Worm (Caenorhabditis elegans): Measurements from ENCODE around the gene srj-10.

Gene srj-10

ce11 chrV:16047508-16047907 is 26.2 kb downstream of the srj-10 start, which contains the start of gene str-198:
str-198 (plus strand) TSS chrV:16047808.
- TF ChIP-seq C04F5.9 (tag; optimal IDR thresholded peaks at IDR 0.05) (no peak), nhr-47 (tag; optimal IDR thresholded peaks at IDR 0.05) (no peak), fkh-4 (tag; optimal IDR thresholded peaks at IDR 0.05; ENCODE audit: borderline replicate concordance) (no peak)

DNA sequence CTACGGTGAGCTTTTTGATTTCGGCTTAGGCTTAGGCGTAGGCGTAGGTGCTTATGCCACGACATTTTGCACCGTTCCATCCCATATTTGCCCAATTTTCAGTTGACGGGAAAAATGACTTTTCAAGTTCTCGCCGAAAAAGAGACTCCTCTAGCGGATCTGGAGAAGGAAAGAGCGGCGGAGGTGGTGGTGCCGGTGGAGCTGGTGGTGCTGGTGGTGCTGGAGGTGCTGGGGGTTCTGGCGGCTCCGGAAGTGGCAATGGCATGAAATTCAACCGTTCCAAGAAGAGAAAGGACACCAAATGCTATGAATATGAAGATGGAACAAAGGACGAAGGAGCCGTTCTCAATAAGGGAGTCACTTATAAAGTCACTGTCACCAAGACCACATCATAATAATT is 26.7 kb downstream of the srj-10 start:
- no peak for TF ChIP-seq C04F5.9 (tag; optimal IDR thresholded peaks at IDR 0.05)
- no peak for TF ChIP-seq sox-4 (tag; optimal IDR thresholded peaks at IDR 0.05)
- TF ChIP-seq ama-1 (optimal IDR thresholded peaks at IDR 0.05) = no peak
- no peak for TF ChIP-seq nhr-20 (tag; optimal IDR thresholded peaks at IDR 0.05)
- TF ChIP-seq nhr-71 (tag; optimal IDR thresholded peaks at IDR 0.05) = no peak
- TF ChIP-seq fkh-10 (GFP tag; optimal IDR thresholded peaks at IDR 0.05) = no peak
- no peak for TF ChIP-seq lir-3 (tag; optimal IDR thresholded peaks at IDR 0.05; ENCODE audit: poor library complexity)
- TF ChIP-seq hlh-17 (GFP tag; optimal IDR thresholded peaks at IDR 0.05; ENCODE audit: borderline replicate concordance) = no peak

ce11 chrV:16046573-16046972 is 27.2 kb downstream of the srj-10 start, which contains the start of gene ZK285.2:
ZK285.2 (plus strand) TSS chrV:16046873.
- peak; percentile 31 for TF ChIP-seq blmp-1 (tag; optimal IDR thresholded peaks at IDR 0.05)
- no peak for TF ChIP-seq efl-1 (optimal IDR thresholded peaks at IDR 0.05)
- TF ChIP-seq efl-1 (GFP tag; optimal IDR thresholded peaks at IDR 0.05 in 1 of 2) = peak in 1 of 2 experiments; percentile 16
- TF ChIP-seq dpl-1 (GFP tag; optimal IDR thresholded peaks at IDR 0.05) = no peak

DNA sequence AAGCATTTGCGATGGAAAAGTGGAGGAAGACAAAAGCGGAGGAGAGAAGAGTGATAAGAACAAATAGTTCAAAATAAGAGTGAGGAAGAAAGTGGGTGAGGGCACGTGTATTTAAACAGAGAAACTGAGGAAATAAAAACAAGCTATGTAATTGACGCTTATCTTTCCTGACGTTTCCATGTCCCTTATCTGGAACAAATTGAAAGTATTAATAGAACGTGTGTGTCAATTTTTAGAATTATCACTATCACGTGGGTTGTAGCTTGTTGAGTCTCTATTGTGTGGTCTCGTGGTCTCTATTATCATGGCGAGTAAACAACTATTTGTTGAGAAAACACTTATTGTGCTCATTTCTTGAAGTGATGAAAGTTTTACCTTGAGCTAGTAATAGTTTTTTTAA is 27.9 kb downstream of the srj-10 start, which contains the start of gene T10C6.15:
Gene T10C6.15, minus strand, starts transcription at position 104 of the 400 bp plus-strand sequence.
- TF ChIP-seq C34B4.2 (tag; optimal IDR thresholded peaks at IDR 0.05) (no peak), ceh-90 (tag; optimal IDR thresholded peaks at IDR 0.05) (no peak), aly-2 (tag; optimal IDR thresholded peaks at IDR 0.05) (no peak), Y116A8C.19 (tag; optimal IDR thresholded peaks at IDR 0.05; ENCODE audit: borderline replicate concordance) (no peak), hlh-17 (GFP tag; optimal IDR thresholded peaks at IDR 0.05; ENCODE audit: borderline replicate concordance) (no peak), nhr-12 (tag; optimal IDR thresholded peaks at IDR 0.05) (no peak), ets-5 (GFP tag; IDR thresholded peaks at IDR 0.05) (no peak), F16B12.6 (tag; optimal IDR thresholded peaks at IDR 0.05) (no peak), unc-130 (tag; optimal IDR thresholded peaks at IDR 0.05) (no peak), irx-1 (tag; optimal IDR thresholded peaks at IDR 0.05) (no peak), sptf-1 (tag; optimal IDR thresholded peaks at IDR 0.05) (no peak), ceh-8 (GFP tag; optimal IDR thresholded peaks at IDR 0.05) (no peak), nhr-90 (tag; optimal IDR thresholded peaks at IDR 0.05; ENCODE audit: poor library complexity) (peak; percentile 63), elt-3 (tag; optimal IDR thresholded peaks at IDR 0.05) (no peak), efl-3 (GFP tag; optimal IDR thresholded peaks at IDR 0.05) (no peak), mdl-1 (tag; optimal IDR thresholded peaks at IDR 0.05) (peak in 1 of 2 experiments; percentile 50), nhr-85 (tag) (peak; percentile 30), pqm-1 (tag; optimal IDR thresholded peaks at IDR 0.05) (no peak), hpl-2 (GFP tag; optimal IDR thresholded peaks at IDR 0.05) (peak; percentile 58), nhr-71 (tag; optimal IDR thresholded peaks at IDR 0.05) (peak; percentile 68), ama-1 (optimal IDR thresholded peaks at IDR 0.05) (no peak), tlp-1 (tag; optimal IDR thresholded peaks at IDR 0.05) (no peak), sup-37 (GFP tag; optimal IDR thresholded peaks at IDR 0.05) (no peak), egl-13 (tag; optimal IDR thresholded peaks at IDR 0.05) (no peak), ztf-4 (tag; optimal IDR thresholded peaks at IDR 0.05) (no peak), swsn-7 (tag; optimal IDR thresholded peaks at IDR 0.05) (no peak), ces-1 (GFP tag; optimal IDR thresholded peaks at IDR 0.05) (no peak), unc-30 (tag; optimal IDR thresholded peaks at IDR 0.05) (no peak), lin-14 (GFP tag; optimal IDR thresholded peaks at IDR 0.05) (no peak), xbp-1 (tag; optimal IDR thresholded peaks at IDR 0.05) (no peak), unc-62 (GFP tag; optimal IDR thresholded peaks at IDR 0.05) (no peak), aha-1 (tag; optimal IDR thresholded peaks at IDR 0.05) (no peak), ceh-63 (GFP tag; optimal IDR thresholded peaks at IDR 0.05) (no peak), fos-1 (tag; optimal IDR thresholded peaks at IDR 0.05) (no peak), jun-1 (tag; optimal IDR thresholded peaks at IDR 0.05) (no peak), sox-4 (tag; optimal IDR thresholded peaks at IDR 0.05) (no peak), nhr-20 (tag; optimal IDR thresholded peaks at IDR 0.05) (peak; percentile 67), elt-2 (tag; optimal IDR thresholded peaks at IDR 0.05) (peak; percentile 99), nhr-77 (tag; optimal IDR thresholded peaks at IDR 0.05) (no peak), blmp-1 (tag; optimal IDR thresholded peaks at IDR 0.05) (no peak)

All from whole organism, L1 larva.